Worm (Caenorhabditis elegans) whole organism, L4/young adult: ENCODE measurements around the gene F46H6.5.

Source experiments
- W03F9.2 ChIP-seq: fragments of 150-350 bp; optimal IDR thresholded peaks from 2 replicates; lab custom pipeline; 2014; ENCODE audit warnings: missing biosample characterization, missing genetic modification characterization
- dao-5 ChIP-seq: sonication (generic microtip); optimal IDR thresholded peaks from 2 replicates; lab custom pipeline; 2016; ENCODE audit warnings: missing genotype, missing genetic modification characterization, moderate library complexity, missing compliant biosample characterization
- him-1 ChIP-seq: sonication (generic microtip); optimal IDR thresholded peaks from 2 replicates; lab custom pipeline; 2016; ENCODE audit warnings: missing genotype, missing genetic modification reagents, missing genetic modification characterization, missing compliant biosample characterization

DNA sequence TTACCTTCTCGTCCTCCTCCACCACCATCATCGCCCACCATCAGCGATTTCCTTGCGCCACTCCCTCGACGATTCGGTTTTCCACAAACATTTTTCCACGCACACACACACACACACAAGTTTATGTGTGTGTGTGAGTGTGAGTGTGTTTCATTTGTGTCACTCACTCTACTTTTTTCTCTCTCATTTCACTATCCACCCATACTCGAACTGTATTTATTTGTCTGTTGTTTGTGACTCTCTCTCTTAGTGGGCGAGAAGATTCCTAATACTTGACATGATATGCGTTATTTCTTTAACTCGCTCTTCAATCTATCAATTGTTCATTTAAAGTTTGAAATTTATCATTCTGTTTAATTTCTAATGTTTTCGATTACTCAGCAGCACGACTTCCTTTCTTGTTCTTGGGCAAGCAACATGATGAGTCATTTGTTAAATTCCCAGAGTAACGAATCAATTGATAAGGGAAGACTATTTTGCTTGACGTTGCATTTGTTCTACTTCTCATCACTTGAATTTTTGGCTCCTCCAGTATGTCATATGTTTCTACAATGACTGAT is 15.2 kb upstream of the F46H6.5 start:
- TF ChIP-seq him-1 (tag; lab: Kevin White, UChicago) (no peak), W03F9.2 (tag; lab: Kevin White, UChicago) (no peak), dao-5 (tag; lab: Kevin White, UChicago) (no peak)
